Worm (Caenorhabditis elegans): ENCODE data around the gene fum-1.

The fum-1 gene

DNA sequence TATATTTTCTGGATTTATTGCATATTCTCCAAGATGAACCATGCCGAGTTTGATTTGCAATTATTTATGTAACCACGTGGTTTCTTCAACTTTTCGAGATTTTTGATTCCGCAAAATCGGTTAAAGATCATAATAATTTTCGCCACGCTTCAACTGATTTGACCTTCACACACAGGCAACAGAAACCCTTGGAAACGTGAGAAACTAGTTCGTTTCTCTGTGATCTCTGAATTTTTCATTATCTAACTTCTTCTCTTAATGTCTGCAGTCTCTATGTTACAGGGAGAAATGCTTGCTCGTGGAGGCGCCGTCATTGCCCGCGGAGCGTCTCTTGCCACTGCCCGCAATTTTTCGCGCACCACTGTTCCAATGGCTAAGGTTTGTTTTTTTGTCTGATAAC lies at the start of gene fum-1:
Gene fum-1 (plus strand): TSS at position 259 of the 400 bp plus-strand sequence.
- TF ChIP-seq C34F6.9 (tag; optimal IDR thresholded peaks at IDR 0.05) = peak; percentile 64
- peak; percentile 54 for TF ChIP-seq fos-1 (tag; optimal IDR thresholded peaks at IDR 0.05)
- TF ChIP-seq lsy-2 (tag; optimal IDR thresholded peaks at IDR 0.05) = peak in 1 of 2 experiments; percentile 69
- TF ChIP-seq gmeb-1 (tag; optimal IDR thresholded peaks at IDR 0.05) = peak; percentile 59
- no peak for TF ChIP-seq R02D3.7 (tag; optimal IDR thresholded peaks at IDR 0.05)
- TF ChIP-seq mbf-1 (tag; optimal IDR thresholded peaks at IDR 0.05) = no peak
- TF ChIP-seq nhr-237 (tag; optimal IDR thresholded peaks at IDR 0.05) = no peak
- no peak for TF ChIP-seq unc-62 (GFP tag; optimal IDR thresholded peaks at IDR 0.05)
- peak; percentile 34 for TF ChIP-seq F13H6.1 (tag; optimal IDR thresholded peaks at IDR 0.05)
- TF ChIP-seq crh-2 (tag; optimal IDR thresholded peaks at IDR 0.05) = peak; percentile 70
- TF ChIP-seq nhr-25 (tag; optimal IDR thresholded peaks at IDR 0.05) = peak; percentile 79
- no peak for TF ChIP-seq nhr-12 (tag; optimal IDR thresholded peaks at IDR 0.05)
- TF ChIP-seq lin-39 (tag; optimal IDR thresholded peaks at IDR 0.05) = no peak
- peak; percentile 56 for TF ChIP-seq sma-3 (GFP tag; optimal IDR thresholded peaks at IDR 0.05)
- TF ChIP-seq elt-1 (tag; optimal IDR thresholded peaks at IDR 0.05) = no peak
- no peak for TF ChIP-seq nhr-23 (tag; optimal IDR thresholded peaks at IDR 0.05)
- no peak for TF ChIP-seq ZK546.5 (tag; optimal IDR thresholded peaks at IDR 0.05)
- no peak for TF ChIP-seq ceh-82 (tag; optimal IDR thresholded peaks at IDR 0.05)
- TF ChIP-seq blmp-1 (tag; optimal IDR thresholded peaks at IDR 0.05; ENCODE audit: insufficient read depth) = peak; percentile 7
- TF ChIP-seq nhr-11 (tag; optimal IDR thresholded peaks at IDR 0.05) = no peak
- no peak for TF ChIP-seq ztf-11 (tag; optimal IDR thresholded peaks at IDR 0.05)
- peak; percentile 2 for TF ChIP-seq lin-11 (tag; optimal IDR thresholded peaks at IDR 0.05)
- TF ChIP-seq unc-39 (tag; optimal IDR thresholded peaks at IDR 0.05) = no peak
- TF ChIP-seq dmd-4 (tag; optimal IDR thresholded peaks at IDR 0.05) = no peak
- TF ChIP-seq skn-1 (tag; optimal IDR thresholded peaks at IDR 0.05) = no peak
- no peak for TF ChIP-seq ceh-16 (tag; optimal IDR thresholded peaks at IDR 0.05)
- TF ChIP-seq sma-9 (GFP tag; optimal IDR thresholded peaks at IDR 0.05) = peak; percentile 79
- no peak for TF ChIP-seq sma-9 (tag; optimal IDR thresholded peaks at IDR 0.05)
- TF ChIP-seq nhr-21 (tag; optimal IDR thresholded peaks at IDR 0.05) = peak; percentile 22
- TF ChIP-seq snpc-4 (tag; optimal IDR thresholded peaks at IDR 0.05) = peak; percentile 12
- TF ChIP-seq mdl-1 (tag; optimal IDR thresholded peaks at IDR 0.05) = peak in 1 of 2 experiments; percentile 63
- TF ChIP-seq nhr-6 (tag; optimal IDR thresholded peaks at IDR 0.05) = peak; percentile 44
- TF ChIP-seq ama-1 (optimal IDR thresholded peaks at IDR 0.05) = peak; percentile 41
- no peak for TF ChIP-seq nhr-10 (tag; optimal IDR thresholded peaks at IDR 0.05)
- TF ChIP-seq elt-3 (tag; optimal IDR thresholded peaks at IDR 0.05) = no peak
- peak; percentile 63 for TF ChIP-seq nhr-129 (tag; optimal IDR thresholded peaks at IDR 0.05)
- TF ChIP-seq peb-1 (tag; optimal IDR thresholded peaks at IDR 0.05) = no peak
- no peak for TF ChIP-seq sem-4 (tag; optimal IDR thresholded peaks at IDR 0.05)
- TF ChIP-seq egl-27 (tag; optimal IDR thresholded peaks at IDR 0.05) = no peak
- no peak for TF ChIP-seq nhr-77 (tag; optimal IDR thresholded peaks at IDR 0.05)
- peak; percentile 28 for TF ChIP-seq unc-55 (GFP tag; optimal IDR thresholded peaks at IDR 0.05)
- TF ChIP-seq lin-13 (GFP tag; optimal IDR thresholded peaks at IDR 0.05) = peak; percentile 39
- TF ChIP-seq zag-1 (tag; optimal IDR thresholded peaks at IDR 0.05) = no peak
- TF ChIP-seq aly-2 (tag; optimal IDR thresholded peaks at IDR 0.05) = no peak
- TF ChIP-seq Y55F3AM.14 (GFP tag; optimal IDR thresholded peaks at IDR 0.05) = no peak
- TF ChIP-seq mab-5 (tag; optimal IDR thresholded peaks at IDR 0.05) = no peak
- TF ChIP-seq alr-1 (tag; optimal IDR thresholded peaks at IDR 0.05) = no peak
- TF ChIP-seq ztf-1 (GFP tag; conservative IDR thresholded peaks at IDR 0.05) = no peak
- peak; percentile 41 for TF ChIP-seq ztf-4 (tag; optimal IDR thresholded peaks at IDR 0.05)
